Worm (Caenorhabditis elegans): ENCODE measurements around the gene F13H8.5.

The F13H8.5 gene

ce11 chrII:6221470-6221869, 34.5 kb downstream of the F13H8.5 start:
- TF ChIP-seq unc-39 (tag; optimal IDR thresholded peaks at IDR 0.05) (no peak), snpc-4 (tag; optimal IDR thresholded peaks at IDR 0.05) (no peak), M03D4.4 (tag; optimal IDR thresholded peaks at IDR 0.05) (no peak), lin-13 (tag; optimal IDR thresholded peaks at IDR 0.05) (no peak), nhr-237 (tag; optimal IDR thresholded peaks at IDR 0.05) (no peak), sptf-1 (tag; optimal IDR thresholded peaks at IDR 0.05) (no peak), bed-3 (GFP tag; optimal IDR thresholded peaks at IDR 0.05) (no peak), tbx-8 (GFP tag; optimal IDR thresholded peaks at IDR 0.05) (no peak), zip-8 (tag; optimal IDR thresholded peaks at IDR 0.05) (no peak)

ce11 chrII:6219346-6219745, 36.6 kb downstream of the F13H8.5 start, which contains the start of gene mks-2:
Gene mks-2 (minus strand): TSS chrII:6219446.
- TF ChIP-seq snpc-4 (tag; optimal IDR thresholded peaks at IDR 0.05) = no peak
- no peak for TF ChIP-seq nhr-76 (tag; optimal IDR thresholded peaks at IDR 0.05)
- TF ChIP-seq zip-8 (tag; optimal IDR thresholded peaks at IDR 0.05) = no peak
- no peak for TF ChIP-seq hlh-1 (tag; optimal IDR thresholded peaks at IDR 0.05)
- TF ChIP-seq ztf-11 (tag; optimal IDR thresholded peaks at IDR 0.05) = no peak
- no peak for TF ChIP-seq elt-1 (tag; optimal IDR thresholded peaks at IDR 0.05; ENCODE audit: borderline replicate concordance, insufficient read depth)
- no peak for TF ChIP-seq unc-120 (tag; optimal IDR thresholded peaks at IDR 0.05; ENCODE audit: poor library complexity, severe bottlenecking)
- TF ChIP-seq elt-3 (tag; optimal IDR thresholded peaks at IDR 0.05) = no peak
- TF ChIP-seq unc-39 (tag; optimal IDR thresholded peaks at IDR 0.05) = no peak
- TF ChIP-seq nhr-28 (tag; optimal IDR thresholded peaks at IDR 0.05) = no peak
- no peak for TF ChIP-seq ceh-83 (GFP tag; optimal IDR thresholded peaks at IDR 0.05)
- TF ChIP-seq ces-1 (GFP tag; optimal IDR thresholded peaks at IDR 0.05) = no peak
- TF ChIP-seq sem-2 (GFP tag; optimal IDR thresholded peaks at IDR 0.05) = no peak
- TF ChIP-seq mab-5 (tag; optimal IDR thresholded peaks at IDR 0.05) = no peak
- no peak for TF ChIP-seq ham-2 (GFP tag; optimal IDR thresholded peaks at IDR 0.05)
- no peak for TF ChIP-seq mep-1 (tag; optimal IDR thresholded peaks at IDR 0.05)
- no peak for TF ChIP-seq lin-32 (GFP tag; optimal IDR thresholded peaks at IDR 0.05)

ce11 chrII:6208116-6208515, 47.8 kb downstream of the F13H8.5 start, which contains the start of gene daf-37:
Gene daf-37 (minus strand): TSS chrII:6208216.
- TF ChIP-seq nhr-12 (tag; optimal IDR thresholded peaks at IDR 0.05) = no peak
- TF ChIP-seq nhr-237 (tag; optimal IDR thresholded peaks at IDR 0.05) = no peak
- no peak for TF ChIP-seq unc-120 (tag; optimal IDR thresholded peaks at IDR 0.05; ENCODE audit: poor library complexity, severe bottlenecking)
- TF ChIP-seq tbx-8 (GFP tag; optimal IDR thresholded peaks at IDR 0.05) = no peak
- no peak for TF ChIP-seq ceh-43 (GFP tag; optimal IDR thresholded peaks at IDR 0.05)
- TF ChIP-seq mep-1 (tag; optimal IDR thresholded peaks at IDR 0.05) = no peak
- no peak for TF ChIP-seq ztf-11 (tag; optimal IDR thresholded peaks at IDR 0.05)
- TF ChIP-seq bed-3 (GFP tag; optimal IDR thresholded peaks at IDR 0.05) = no peak
- TF ChIP-seq snpc-4 (tag; optimal IDR thresholded peaks at IDR 0.05) = no peak
- no peak for TF ChIP-seq nhr-2 (tag; optimal IDR thresholded peaks at IDR 0.05)
- TF ChIP-seq lin-13 (tag; optimal IDR thresholded peaks at IDR 0.05) = no peak
- TF ChIP-seq unc-62 (GFP tag; optimal IDR thresholded peaks at IDR 0.05) = no peak
- no peak for TF ChIP-seq pha-4 (tag; optimal IDR thresholded peaks at IDR 0.05)

- TF ChIP-seq elt-3 (tag; optimal IDR thresholded peaks at IDR 0.05) (no peak), nhr-2 (tag; optimal IDR thresholded peaks at IDR 0.05) (no peak), ces-1 (GFP tag; optimal IDR thresholded peaks at IDR 0.05) (no peak), ham-2 (GFP tag; optimal IDR thresholded peaks at IDR 0.05) (no peak), snpc-4 (tag; optimal IDR thresholded peaks at IDR 0.05) (no peak)
Observed at ce11 chrII:6207252-6207651, 48.7 kb downstream of the F13H8.5 start.

- no peak for TF ChIP-seq nhr-28 (tag; optimal IDR thresholded peaks at IDR 0.05)
- no peak for TF ChIP-seq nhr-2 (tag; optimal IDR thresholded peaks at IDR 0.05)
- no peak for TF ChIP-seq unc-39 (tag; optimal IDR thresholded peaks at IDR 0.05)
- TF ChIP-seq ceh-43 (GFP tag; optimal IDR thresholded peaks at IDR 0.05) = no peak
- TF ChIP-seq flh-1 (GFP tag; optimal IDR thresholded peaks at IDR 0.05) = no peak
- TF ChIP-seq lin-32 (GFP tag; optimal IDR thresholded peaks at IDR 0.05) = no peak
- no peak for TF ChIP-seq ceh-83 (GFP tag; optimal IDR thresholded peaks at IDR 0.05)
- TF ChIP-seq zip-8 (tag; optimal IDR thresholded peaks at IDR 0.05) = no peak
- no peak for TF ChIP-seq lin-13 (tag; optimal IDR thresholded peaks at IDR 0.05)
- TF ChIP-seq elt-3 (tag; optimal IDR thresholded peaks at IDR 0.05) = no peak
- TF ChIP-seq cnd-1 (tag; optimal IDR thresholded peaks at IDR 0.05) = no peak
Observed at ce11 chrII:6202910-6203309, 53.0 kb downstream of the F13H8.5 start, which contains the start of gene C30B5.17. Gene C30B5.17 (minus strand): TSS chrII:6203010.

Measured in whole organism, mixed stage, embryonic.